Worm (Caenorhabditis elegans) whole organism, L1 larva: ENCODE measurements around the gene F07C6.4.
A peak's percentile ranks its signal among the peaks of the same experiment; 100 is the strongest.

Source experiments
- aha-1 ChIP-seq: fragments of 150-350 bp; optimal IDR thresholded peaks from 2 replicates; lab custom pipeline; 2014; ENCODE audit warnings: missing biosample characterization, missing genetic modification characterization
- alr-1 ChIP-seq: fragments of 200-800 bp; sonication (Bioruptor generic); optimal IDR thresholded peaks from 2 replicates; lab custom pipeline; 2018; ENCODE audit warnings: borderline replicate concordance, mild to moderate bottlenecking, missing genetic modification characterization, missing compliant biosample characterization
- blmp-1 ChIP-seq: fragments of 150-350 bp; optimal IDR thresholded peaks from 2 replicates; lab custom pipeline; 2014; ENCODE audit warnings: missing biosample characterization, missing genetic modification characterization
- ceh-8 ChIP-seq: fragments of 200-800 bp; sonication (Bioruptor generic); optimal IDR thresholded peaks from 2 replicates; lab custom pipeline; 2018; ENCODE audit warnings: mild to moderate bottlenecking, missing genetic modification characterization, moderate library complexity, missing compliant biosample characterization
- ceh-90 ChIP-seq: sonication (generic microtip); optimal IDR thresholded peaks from 2 replicates; lab custom pipeline; 2016; ENCODE audit warnings: missing genetic modification characterization, missing compliant biosample characterization
- dpl-1 ChIP-seq, 3 experiments: fragments of 150-350 bp in 2 of 3; sonication (generic microtip) in 1 of 3; optimal IDR thresholded peaks; 2 replicates each; lab custom pipeline; 2014 to 2017; ENCODE audit warnings: missing biosample characterization in 3 of 3, missing genetic modification characterization in 3 of 3, missing genetic modification reagents in 3 of 3
- dsc-1 ChIP-seq: sonication (generic microtip); optimal IDR thresholded peaks from 2 replicates; lab custom pipeline; 2016; ENCODE audit warnings: mild to moderate bottlenecking, missing genetic modification characterization, missing compliant biosample characterization
- efl-1 ChIP-seq, 4 experiments: fragments of 150-350 bp; optimal IDR thresholded peaks in 3 of 4; peaks in 1 of 4; 1 replicate in 1 of 4; 2 replicates in 3 of 4; lab custom pipeline; 2014; ENCODE audit warnings: missing biosample characterization in 2 of 4, missing genetic modification characterization in 2 of 4, missing genetic modification reagents in 2 of 4
- egl-27 ChIP-seq, 2 experiments: fragments of 150-350 bp in 1 of 2; sonication (generic microtip); optimal IDR thresholded peaks; 3 replicates each; lab custom pipeline; 2017 to 2018; ENCODE audit warnings: missing biosample characterization in 2 of 2, missing genetic modification characterization in 2 of 2, missing genetic modification reagents in 2 of 2
- ets-5 ChIP-seq: fragments of 200-800 bp; sonication (Bioruptor generic); IDR thresholded peaks from 2 replicates; pipeline ENCODE4 v1.3.6; 2022; ENCODE audit warnings: missing genetic modification characterization, missing compliant biosample characterization
- fkh-4 ChIP-seq: sonication (generic microtip); optimal IDR thresholded peaks from 2 replicates; lab custom pipeline; 2016; ENCODE audit warnings: missing compliant biosample characterization, missing genetic modification characterization, borderline replicate concordance
- jun-1 ChIP-seq: fragments of 150-350 bp; optimal IDR thresholded peaks from 2 replicates; lab custom pipeline; 2014; ENCODE audit warnings: missing biosample characterization, missing genetic modification reagents, missing genetic modification characterization
- lin-13 ChIP-seq: fragments of 150-350 bp; optimal IDR thresholded peaks from 2 replicates; lab custom pipeline; 2014; ENCODE audit warnings: missing biosample characterization, missing genetic modification reagents, missing genetic modification characterization
- lin-14 ChIP-seq: fragments of 200-800 bp; sonication (Bioruptor generic); optimal IDR thresholded peaks from 2 replicates; lab custom pipeline; 2018; ENCODE audit warnings: mild to moderate bottlenecking, missing genetic modification characterization, moderate library complexity, missing compliant biosample characterization
- lir-3 ChIP-seq: sonication (generic microtip); optimal IDR thresholded peaks from 2 replicates; lab custom pipeline; 2016; ENCODE audit warnings: mild to moderate bottlenecking, missing genetic modification characterization, moderate library complexity, missing compliant biosample characterization; ENCODE audit not compliant: poor library complexity
- nhr-12 ChIP-seq: sonication (generic microtip); optimal IDR thresholded peaks from 2 replicates; lab custom pipeline; 2017; ENCODE audit warnings: missing biosample characterization, missing genetic modification characterization
- nhr-19 ChIP-seq: fragments of 200-800 bp; sonication (Bioruptor generic); conservative IDR thresholded peaks from 2 replicates; pipeline ENCODE4 v1.3.6; 2022; ENCODE audit warnings: missing genetic modification characterization, missing compliant biosample characterization
- nhr-20 ChIP-seq: sonication (generic microtip); optimal IDR thresholded peaks from 2 replicates; lab custom pipeline; 2016; ENCODE audit warnings: mild to moderate bottlenecking, missing genetic modification characterization, missing compliant biosample characterization
- nhr-47 ChIP-seq: sonication (generic microtip); optimal IDR thresholded peaks from 2 replicates; lab custom pipeline; 2016; ENCODE audit warnings: mild to moderate bottlenecking, missing genetic modification characterization, moderate library complexity, missing compliant biosample characterization
- nhr-71 ChIP-seq: sonication (generic microtip); optimal IDR thresholded peaks from 2 replicates; lab custom pipeline; 2016; ENCODE audit warnings: mild to moderate bottlenecking, missing genetic modification characterization, moderate library complexity, missing compliant biosample characterization
- nhr-76 ChIP-seq: sonication (generic microtip); optimal IDR thresholded peaks from 2 replicates; lab custom pipeline; 2017; ENCODE audit warnings: missing biosample characterization, missing genetic modification characterization
- nhr-84 ChIP-seq: sonication (generic microtip); optimal IDR thresholded peaks from 2 replicates; lab custom pipeline; 2017; ENCODE audit warnings: missing biosample characterization, missing genetic modification characterization
- nhr-85 ChIP-seq: sonication (generic microtip); peaks from one replicate; lab custom pipeline; 2016; ENCODE audit warnings: missing genetic modification characterization, inconsistent platforms, missing compliant biosample characterization
- nhr-90 ChIP-seq: sonication (generic microtip); optimal IDR thresholded peaks from 2 replicates; lab custom pipeline; 2016; ENCODE audit warnings: mild to moderate bottlenecking, missing genetic modification characterization, missing compliant biosample characterization; ENCODE audit not compliant: poor library complexity
- pqm-1 ChIP-seq: sonication (generic microtip); optimal IDR thresholded peaks from 3 replicates; lab custom pipeline; 2017; ENCODE audit warnings: missing biosample characterization, missing genetic modification characterization
- rnt-1 ChIP-seq: sonication (generic microtip); optimal IDR thresholded peaks from 2 replicates; lab custom pipeline; 2016; ENCODE audit warnings: mild to moderate bottlenecking, missing genetic modification characterization, moderate library complexity, missing compliant biosample characterization
- unc-62 ChIP-seq: fragments of 150-350 bp; optimal IDR thresholded peaks from 2 replicates; lab custom pipeline; 2014; ENCODE audit warnings: missing biosample characterization, missing genetic modification reagents, missing genetic modification characterization
- unc-86 ChIP-seq: sonication (generic microtip); optimal IDR thresholded peaks from 2 replicates; lab custom pipeline; 2016; ENCODE audit warnings: missing genetic modification characterization, missing compliant biosample characterization
- zip-4 ChIP-seq: fragments of 200-800 bp; sonication (Bioruptor generic); optimal IDR thresholded peaks from 2 replicates; lab custom pipeline; 2018; ENCODE audit warnings: mild to moderate bottlenecking, missing genetic modification characterization, moderate library complexity, missing compliant biosample characterization
- ztf-4 ChIP-seq: fragments of 150-350 bp; optimal IDR thresholded peaks from 2 replicates; lab custom pipeline; 2014; ENCODE audit warnings: missing biosample characterization, missing genetic modification characterization

F07C6.4 gene

DNA sequence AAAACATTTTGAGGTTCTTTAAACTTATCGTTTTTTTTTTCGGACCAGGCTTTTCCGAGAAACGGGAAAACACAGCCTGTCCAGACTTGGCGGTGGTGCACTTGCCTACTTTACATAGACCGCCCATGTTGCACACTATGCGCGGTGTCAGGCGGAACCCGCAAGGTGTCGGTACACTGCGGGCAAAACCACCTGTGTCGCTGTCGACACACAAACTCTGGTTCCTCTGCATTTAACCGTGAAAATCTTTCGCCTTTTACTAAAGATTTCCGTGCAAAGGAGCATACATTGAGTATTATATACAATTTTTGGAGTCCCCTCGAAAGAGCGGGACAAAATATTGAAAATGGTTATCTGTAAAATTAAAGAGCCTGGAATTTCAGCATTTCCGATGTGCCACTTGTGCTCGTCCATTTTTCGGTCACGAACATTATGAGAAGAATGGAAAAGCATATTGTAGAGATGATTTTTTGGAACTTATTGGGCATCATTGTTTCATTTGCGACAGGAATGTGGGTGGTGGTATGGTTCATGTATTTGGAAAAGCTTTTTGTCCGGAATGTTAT is 10.3 kb upstream of the F07C6.4 start (continued):
- TF ChIP-seq ceh-8 (GFP tag; lab: Kevin White, UChicago) (no peak), nhr-71 (tag; lab: Kevin White, UChicago) (peak; percentile 23), nhr-20 (tag; lab: Kevin White, UChicago) (no peak), rnt-1 (no peak), dpl-1 (GFP tag; optimal IDR thresholded peaks at IDR 0.05; lab: Kevin White, UChicago) (no peak), nhr-12 (tag; lab: Kevin White, UChicago) (no peak), nhr-90 (tag; lab: Kevin White, UChicago) (peak; percentile 8)

DNA sequence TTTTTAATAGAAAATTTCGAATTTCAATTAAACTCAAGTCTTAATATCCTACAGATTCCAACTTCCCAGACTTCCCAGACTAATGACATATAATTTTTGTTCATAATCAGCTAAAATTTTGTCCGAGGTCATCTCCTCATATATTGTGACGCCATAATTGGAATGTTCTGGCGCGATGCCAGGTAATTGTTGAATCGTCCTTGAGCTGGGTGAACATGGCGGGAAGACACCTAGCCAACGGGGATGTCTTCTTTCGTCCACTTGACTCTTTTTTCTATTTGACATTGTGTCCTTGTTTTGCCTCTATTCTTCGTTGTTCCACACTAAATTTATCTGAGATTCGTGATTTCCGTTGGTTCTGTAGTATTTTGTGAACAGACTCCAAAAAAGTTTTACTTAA is 8.9 kb upstream of the F07C6.4 start:
- TF ChIP-seq lin-14 (GFP tag; lab: Kevin White, UChicago) (peak; percentile 66), alr-1 (no peak), nhr-76 (tag; lab: Kevin White, UChicago) (no peak), nhr-85 (tag; lab: Kevin White, UChicago) (peak; percentile 81), zip-4 (GFP tag; lab: Kevin White, UChicago) (no peak), jun-1 (tag; lab: Kevin White, UChicago) (no peak)

DNA sequence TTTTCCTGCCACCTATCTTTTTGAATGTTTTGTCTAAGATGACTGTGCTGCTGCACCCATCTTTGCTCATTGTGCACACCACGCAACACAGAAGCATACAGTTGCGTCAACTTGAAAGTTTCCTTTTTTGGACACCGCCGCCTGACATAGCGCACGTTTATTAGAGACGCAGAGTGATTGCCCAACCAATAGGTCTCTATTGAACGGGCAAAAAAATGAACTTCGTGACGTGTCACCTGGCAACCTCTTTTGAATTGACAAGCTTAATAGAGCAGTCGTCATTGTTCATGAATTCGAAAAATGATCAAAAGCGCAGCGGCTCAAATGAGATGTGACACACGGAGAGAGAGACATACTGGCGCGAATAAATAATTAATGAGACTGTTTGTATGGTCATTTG is 5.8 kb downstream of the F07C6.4 start:
- no peak for TF ChIP-seq pqm-1
- peak; percentile 27 for TF ChIP-seq unc-86 (tag; lab: Kevin White, UChicago)
- no peak for TF ChIP-seq ztf-4 (tag; lab: Kevin White, UChicago)

DNA sequence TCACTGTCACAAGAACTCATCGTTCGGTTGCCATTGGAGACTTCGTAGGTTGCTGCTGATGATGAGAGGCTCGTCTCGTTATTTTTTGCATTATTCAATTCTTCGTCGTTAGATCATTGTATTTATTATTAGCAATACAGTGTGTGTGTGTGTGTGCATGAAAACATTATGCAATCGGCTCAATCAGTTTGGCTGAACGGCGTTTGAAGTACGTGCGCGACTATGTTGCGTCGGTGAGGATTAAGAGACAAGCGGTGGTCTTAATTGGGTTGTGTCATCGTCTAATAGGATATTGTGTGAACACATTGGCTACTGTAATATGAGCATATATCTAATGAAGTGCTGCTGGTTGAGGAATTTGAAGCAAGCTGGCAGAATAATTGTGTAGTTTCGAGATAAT is 8.1 kb downstream of the F07C6.4 start:
- TF ChIP-seq nhr-84 (tag; lab: Kevin White, UChicago), result no peak
- TF ChIP-seq nhr-47 (tag; lab: Kevin White, UChicago), result no peak
- no peak for TF ChIP-seq efl-1 (optimal IDR thresholded peaks at IDR 0.05; lab: Kevin White, UChicago)
- peak in 1 of 2 experiments; percentile 22 for TF ChIP-seq efl-1 (GFP tag; optimal IDR thresholded peaks at IDR 0.05 in 1 of 2; lab: Kevin White, UChicago)
- TF ChIP-seq egl-27 (tag; optimal IDR thresholded peaks at IDR 0.05; lab: Kevin White, UChicago), result no peak
- TF ChIP-seq, all 84 proteins: peak for 1

DNA sequence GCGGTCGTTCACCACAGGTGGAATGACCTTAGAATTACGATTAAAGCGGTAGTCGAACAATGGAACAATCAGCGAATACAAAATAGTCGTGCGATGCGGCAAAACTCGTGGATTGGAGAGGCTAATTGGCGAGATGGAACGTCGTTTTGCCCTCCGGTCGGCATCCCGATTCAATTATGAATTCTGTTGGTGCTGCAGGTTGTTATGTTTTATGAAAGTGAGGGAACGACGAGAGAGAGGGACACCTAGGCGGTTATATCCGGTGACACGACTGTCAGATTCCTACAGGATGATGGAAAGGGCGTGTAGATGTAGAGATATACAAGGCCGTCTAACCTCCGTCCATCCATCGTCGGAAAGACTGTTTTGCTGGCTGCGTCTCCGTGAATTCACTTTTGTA is 10.9 kb downstream of the F07C6.4 start:
- peak; percentile 50 for TF ChIP-seq blmp-1 (tag; lab: Kevin White, UChicago)
- peak; percentile 27 for TF ChIP-seq nhr-85 (tag; lab: Kevin White, UChicago)
- no peak for TF ChIP-seq aha-1 (tag; lab: Kevin White, UChicago)

DNA sequence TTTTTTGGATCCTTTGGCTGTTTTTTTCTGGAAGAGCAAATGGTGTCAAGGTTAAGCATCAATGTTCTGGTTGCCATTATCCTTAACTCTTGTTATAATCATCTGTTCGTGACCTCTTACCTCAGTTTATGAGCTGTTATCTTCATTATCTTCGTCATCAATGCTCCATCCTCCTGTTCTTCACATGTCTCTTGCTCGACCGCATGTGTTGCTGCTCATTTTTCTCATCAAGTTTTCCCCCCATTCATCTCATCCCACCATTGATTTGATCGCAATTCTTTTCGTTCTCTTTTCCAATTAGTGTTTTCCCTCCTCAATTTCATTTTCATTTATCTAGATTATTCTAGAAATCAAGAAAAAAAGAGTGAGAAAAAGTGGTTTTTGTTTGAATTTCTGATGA is 11.8 kb downstream of the F07C6.4 start:
- TF ChIP-seq dsc-1 (tag; lab: Kevin White, UChicago), result peak; percentile 56
- TF ChIP-seq lin-14 (GFP tag; lab: Kevin White, UChicago), result peak; percentile 17
- no peak for TF ChIP-seq unc-62

DNA sequence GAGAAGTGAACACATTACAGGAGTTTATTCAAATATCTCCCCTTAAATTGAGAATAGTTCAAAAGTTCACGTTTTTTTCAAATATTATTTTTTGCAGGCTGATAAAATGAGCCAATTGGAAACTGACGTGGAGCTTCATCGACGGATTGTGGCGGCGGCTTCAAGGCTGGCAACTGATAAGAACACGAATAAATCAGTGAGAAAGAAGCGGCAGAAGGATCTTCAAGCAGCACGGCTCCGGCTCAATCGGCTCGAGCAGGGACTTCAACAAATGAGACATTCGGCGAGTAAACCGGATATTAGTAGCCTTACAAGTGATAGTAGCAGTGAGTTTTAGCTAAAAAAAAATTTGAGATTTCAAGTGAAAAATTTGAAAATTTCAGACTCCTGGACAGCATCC is 19.6 kb downstream of the F07C6.4 start, which contains the start of gene M02B1.4:
Gene M02B1.4, minus strand, starts transcription at position 9 of the 400 bp plus-strand sequence.
- TF ChIP-seq ets-5 (GFP tag; lab: Robert Waterston, UW) (no peak), nhr-19 (GFP tag; lab: Robert Waterston, UW) (no peak), lin-13 (GFP tag; lab: Kevin White, UChicago) (no peak), fkh-4 (no peak), rnt-1 (no peak), ceh-90 (tag; lab: Kevin White, UChicago) (no peak), nhr-20 (tag; lab: Kevin White, UChicago) (no peak), lir-3 (tag; lab: Kevin White, UChicago) (no peak), aha-1 (tag; lab: Kevin White, UChicago) (no peak)
